Fruit fly (Drosophila melanogaster): Measurements from ENCODE around the gene RpS21.

The RpS21 gene

dm6 chr2L:2872309-2872932 is 16.6 kb downstream of the RpS21 start (continued):
- TF ChIP-seq CG9437 (GFP tag; optimal IDR thresholded peaks at IDR 0.05) (peak; percentile 34), fru (optimal IDR thresholded peaks at IDR 0.05) (no peak), Myb (GFP tag; optimal IDR thresholded peaks at IDR 0.05) (no peak), CG7963 (GFP tag; IDR thresholded peaks at IDR 0.05; ENCODE audit: partially characterized antibody) (0 out of 3 replicates have a peak, but pooled peaks have one; percentile 8), CG10147 (GFP tag; optimal IDR thresholded peaks at IDR 0.05) (peak; percentile 31), CG34422 (GFP tag; IDR thresholded peaks at IDR 0.05) (peak; percentile 38; the same call in 1 of the 3 replicates), Dref (GFP tag; IDR thresholded peaks at IDR 0.05) (no peak), CG2202 (tag; optimal IDR thresholded peaks at IDR 0.05) (no peak), CG8944 (GFP tag; optimal IDR thresholded peaks at IDR 0.05) (no peak), sens (GFP tag) (peak; percentile 85), slbo (GFP tag; IDR thresholded peaks at IDR 0.05) (peak; percentile 63), Nf-YC (tag; optimal IDR thresholded peaks at IDR 0.05) (peak; percentile 33), gsb-n (tag; optimal IDR thresholded peaks at IDR 0.05) (peak; percentile 31), CG18619 (GFP tag; optimal IDR thresholded peaks at IDR 0.05) (peak; percentile 49), YL-1 (GFP tag; optimal IDR thresholded peaks at IDR 0.05) (peak; percentile 22), Rfx (GFP tag; IDR thresholded peaks at IDR 0.05) (peak; percentile 62), Ets97D (GFP tag; optimal IDR thresholded peaks at IDR 0.05) (no peak), CG4707 (GFP tag; optimal IDR thresholded peaks at IDR 0.05) (no peak), CG7556 (GFP tag; optimal IDR thresholded peaks at IDR 0.05) (peak; percentile 46), Pdp1 (GFP tag; optimal IDR thresholded peaks at IDR 0.05) (peak in 1 of 2 experiments; percentile 97), CG4282 (GFP tag; optimal IDR thresholded peaks at IDR 0.05) (no peak), CG16863 (GFP tag; optimal IDR thresholded peaks at IDR 0.05) (no peak), fd3F (GFP tag; optimal IDR thresholded peaks at IDR 0.05) (peak; percentile 67), grn (GFP tag; optimal IDR thresholded peaks at IDR 0.05) (no peak), Med (GFP tag) (peak; percentile 80), CG14667 (GFP tag; IDR thresholded peaks at IDR 0.05) (peak; percentile 20; the same call in 1 of the 2 replicates), Hr51 (GFP tag; optimal IDR thresholded peaks at IDR 0.05) (peak in 1 of 2 experiments; percentile 84), Hr39 (optimal IDR thresholded peaks at IDR 0.05) (no peak), CG9932 (GFP tag; IDR thresholded peaks at IDR 0.05) (peak; percentile 35; the same call in 1 of the 2 replicates), CG10654 (GFP tag; optimal IDR thresholded peaks at IDR 0.05) (no peak), sob (GFP tag; IDR thresholded peaks at IDR 0.05) (peak; percentile 51; the same call in 1 of the 2 replicates), CG10543 (GFP tag; optimal IDR thresholded peaks at IDR 0.05) (peak; percentile 29), cg (GFP tag; optimal IDR thresholded peaks at IDR 0.05) (peak; percentile 44), Fer1 (GFP tag; optimal IDR thresholded peaks at IDR 0.05) (peak; percentile 56), seq (GFP tag; IDR thresholded peaks at IDR 0.05) (peak; percentile 46; the same call in 1 of the 2 replicates), CG31441 (GFP tag; IDR thresholded peaks at IDR 0.05) (peak; percentile 28; the same call in 1 of the 2 replicates), BEAF-32 (GFP tag; optimal IDR thresholded peaks at IDR 0.05) (no peak), Eip74EF (GFP tag; optimal IDR thresholded peaks at IDR 0.05) (peak in 1 of 2 experiments; percentile 85), bcd (GFP tag; optimal IDR thresholded peaks at IDR 0.05) (peak; percentile 16), CG10565 (GFP tag; optimal IDR thresholded peaks at IDR 0.05) (no peak), Spps (tag; optimal IDR thresholded peaks at IDR 0.05) (no peak), stc (GFP tag; IDR thresholded peaks at IDR 0.05) (peak; percentile 28; the same call in 1 of the 2 replicates), CG17385 (GFP tag; optimal IDR thresholded peaks at IDR 0.05) (peak; percentile 30), HHEX (GFP tag; optimal IDR thresholded peaks at IDR 0.05) (peak; percentile 40), CG18262 (tag; optimal IDR thresholded peaks at IDR 0.05) (peak; percentile 17), kah (GFP tag; optimal IDR thresholded peaks at IDR 0.05) (no peak), CG11695 (GFP tag; IDR thresholded peaks at IDR 0.05) (peak; percentile 73), lov (optimal IDR thresholded peaks at IDR 0.05) (no peak), lov (GFP tag; IDR thresholded peaks at IDR 0.05) (no peak), CG7987 (GFP tag; optimal IDR thresholded peaks at IDR 0.05) (peak; percentile 91)

Measured in whole organism, embryonic.